Worm (Caenorhabditis elegans) whole organism, young adult: ENCODE measurements around the gene Y39A3CL.3.

Experiments used
- B0035.1 ChIP-seq: sonication (generic microtip); optimal IDR thresholded peaks from 2 replicates; lab custom pipeline; 2016; ENCODE audit warnings: missing genetic modification characterization, mild to moderate bottlenecking, missing compliant biosample characterization, missing genotype, missing genetic modification reagents
- C06A6.2 ChIP-seq: fragments of 200-800 bp; sonication (Bioruptor generic); conservative IDR thresholded peaks from 2 replicates; pipeline ENCODE4 v1.3.6; 2022; ENCODE audit warnings: missing genetic modification characterization, missing compliant biosample characterization
- F37B4.10 ChIP-seq: fragments of 200-800 bp; sonication (Bioruptor generic); IDR thresholded peaks from 2 replicates; pipeline ENCODE4 v1.3.6; 2022; ENCODE audit warnings: missing genetic modification characterization, missing compliant biosample characterization
- F39B2.1 ChIP-seq: fragments of 200-800 bp; sonication (Bioruptor generic); IDR thresholded peaks from 2 replicates; pipeline ENCODE4 v1.3.6; 2022; ENCODE audit warnings: missing genetic modification reagents, missing genetic modification characterization, missing compliant biosample characterization
- F52B5.7 ChIP-seq: sonication (generic microtip); optimal IDR thresholded peaks from 2 replicates; lab custom pipeline; 2016; ENCODE audit warnings: mild to moderate bottlenecking, missing genetic modification characterization, missing compliant biosample characterization
- F55B11.4 ChIP-seq: sonication (generic microtip); optimal IDR thresholded peaks from 2 replicates; lab custom pipeline; 2016; ENCODE audit warnings: missing compliant biosample characterization, missing genetic modification characterization, borderline replicate concordance; ENCODE audit not compliant: insufficient read depth
- F57A8.1 ChIP-seq: fragments of 200-800 bp; sonication (Bioruptor generic); optimal IDR thresholded peaks from 2 replicates; lab custom pipeline; 2018; ENCODE audit warnings: mild to moderate bottlenecking, missing genetic modification characterization, moderate library complexity, missing compliant biosample characterization
- K12H6.12 ChIP-seq: fragments of 200-800 bp; sonication (Bioruptor generic); optimal IDR thresholded peaks from 2 replicates; lab custom pipeline; 2018; ENCODE audit warnings: mild to moderate bottlenecking, missing genetic modification characterization, missing compliant biosample characterization
- Y79H2A.3 ChIP-seq: fragments of 200-800 bp; sonication (Bioruptor generic); conservative IDR thresholded peaks from 2 replicates; pipeline ENCODE4 v1.3.6; 2022; ENCODE audit warnings: missing genetic modification reagents, missing genetic modification characterization, missing compliant biosample characterization
- ZK185.1 ChIP-seq: sonication (generic microtip); optimal IDR thresholded peaks from 2 replicates; lab custom pipeline; 2016; ENCODE audit warnings: mild to moderate bottlenecking, missing genetic modification characterization, missing compliant biosample characterization; ENCODE audit not compliant: poor library complexity, severe bottlenecking
- atf-7 ChIP-seq: sonication (generic microtip); optimal IDR thresholded peaks from 2 replicates; lab custom pipeline; 2017; ENCODE audit warnings: mild to moderate bottlenecking, missing genetic modification characterization, missing compliant biosample characterization
- attf-5 ChIP-seq: fragments of 200-800 bp; sonication (Bioruptor generic); optimal IDR thresholded peaks from 2 replicates; lab custom pipeline; 2018; ENCODE audit warnings: mild to moderate bottlenecking, missing genetic modification characterization, missing compliant biosample characterization
- cebp-2 ChIP-seq: fragments of 200-800 bp; sonication (Bioruptor generic); IDR thresholded peaks from 2 replicates; pipeline ENCODE4 v1.3.6; 2022; ENCODE audit warnings: missing genetic modification characterization, missing compliant biosample characterization
- ceh-100 ChIP-seq: fragments of 200-800 bp; sonication (Bioruptor generic); IDR thresholded peaks from 2 replicates; pipeline ENCODE4 v1.3.6; 2022; ENCODE audit warnings: missing genetic modification reagents, missing genetic modification characterization, missing compliant biosample characterization
- ceh-27 ChIP-seq: fragments of 200-800 bp; sonication (Bioruptor generic); optimal IDR thresholded peaks from 2 replicates; lab custom pipeline; 2018; ENCODE audit warnings: mild to moderate bottlenecking, missing genetic modification characterization, moderate library complexity, missing compliant biosample characterization
- ceh-40 ChIP-seq: fragments of 200-800 bp; sonication (Bioruptor generic); IDR thresholded peaks from 2 replicates; pipeline ENCODE4 v1.3.6; 2022; ENCODE audit warnings: missing genetic modification characterization, missing compliant biosample characterization
- ceh-58 ChIP-seq: fragments of 200-800 bp; sonication (Bioruptor generic); IDR thresholded peaks from 2 replicates; pipeline ENCODE4 v1.3.6; 2022; ENCODE audit warnings: missing genetic modification characterization, missing compliant biosample characterization
- ceh-91 ChIP-seq: fragments of 200-800 bp; sonication (Bioruptor generic); IDR thresholded peaks from 2 replicates; pipeline ENCODE4 v1.3.6; 2022; ENCODE audit warnings: missing genetic modification reagents, missing genetic modification characterization, missing compliant biosample characterization
- die-1 ChIP-seq: sonication (generic microtip); optimal IDR thresholded peaks from 2 replicates; lab custom pipeline; 2016; ENCODE audit warnings: missing genotype, mild to moderate bottlenecking, missing genetic modification characterization, missing compliant biosample characterization
- dox-1 ChIP-seq: fragments of 200-800 bp; sonication (Bioruptor generic); IDR thresholded peaks from 2 replicates; pipeline ENCODE4 v1.3.6; 2022; ENCODE audit warnings: missing genetic modification reagents, missing genetic modification characterization, missing compliant biosample characterization
- dpff-1 ChIP-seq: sonication (generic microtip); optimal IDR thresholded peaks from 2 replicates; lab custom pipeline; 2017; ENCODE audit warnings: mild to moderate bottlenecking, missing genetic modification characterization, missing compliant biosample characterization
- efl-1 ChIP-seq: fragments of 150-350 bp; optimal IDR thresholded peaks from 2 replicates; lab custom pipeline; 2014; ENCODE audit warnings: missing biosample characterization, missing genetic modification reagents, missing genetic modification characterization
- hrde-1 ChIP-seq: sonication (generic microtip); optimal IDR thresholded peaks from 2 replicates; lab custom pipeline; 2016; ENCODE audit warnings: missing genetic modification characterization, mild to moderate bottlenecking, missing compliant biosample characterization, moderate library complexity, missing genotype, missing genetic modification reagents, borderline replicate concordance
- lag-1 ChIP-seq: fragments of 200-800 bp; sonication (Bioruptor generic); IDR thresholded peaks from 2 replicates; pipeline ENCODE4 v1.3.6; 2022; ENCODE audit warnings: missing genetic modification reagents, missing genetic modification characterization, missing compliant biosample characterization
- let-526 ChIP-seq: fragments of 200-800 bp; sonication (Bioruptor generic); IDR thresholded peaks from 2 replicates; pipeline ENCODE4 v1.3.6; 2022; ENCODE audit warnings: missing genetic modification reagents, missing genetic modification characterization, missing compliant biosample characterization
- lin-35 ChIP-seq, 3 experiments: fragments of 150-350 bp in 2 of 3; sonication (generic microtip) in 1 of 3; optimal IDR thresholded peaks; 2 replicates each; lab custom pipeline; 2014 to 2018; ENCODE audit warnings: missing biosample characterization in 3 of 3, missing genetic modification characterization in 3 of 3, missing genetic modification reagents in 3 of 3
- lin-54 ChIP-seq: fragments of 200-800 bp; sonication (Bioruptor generic); optimal IDR thresholded peaks from 2 replicates; lab custom pipeline; 2018; ENCODE audit warnings: mild to moderate bottlenecking, missing genetic modification characterization, missing compliant biosample characterization
- lsl-1 ChIP-seq: fragments of 200-800 bp; sonication (Bioruptor generic); optimal IDR thresholded peaks from 2 replicates; lab custom pipeline; 2018; ENCODE audit warnings: mild to moderate bottlenecking, missing genetic modification characterization, moderate library complexity, missing compliant biosample characterization
- nhr-80 ChIP-seq: sonication (generic microtip); optimal IDR thresholded peaks from 2 replicates; lab custom pipeline; 2016; ENCODE audit warnings: missing genetic modification characterization, missing compliant biosample characterization
- nhr-90 ChIP-seq: sonication (generic microtip); optimal IDR thresholded peaks from 2 replicates; lab custom pipeline; 2016; ENCODE audit warnings: missing genotype, mild to moderate bottlenecking, missing genetic modification characterization, missing compliant biosample characterization
- rec-8 ChIP-seq, 2 experiments: sonication (generic microtip); optimal IDR thresholded peaks; 2 replicates each; lab custom pipeline; 2016; ENCODE audit warnings: mild to moderate bottlenecking in 2 of 2, missing genetic modification characterization in 2 of 2, missing genetic modification reagents in 2 of 2, missing genotype in 2 of 2, missing biosample characterization in 1 of 2, missing compliant biosample characterization in 1 of 2, moderate library complexity in 1 of 2
- rpc-1 ChIP-seq, 2 experiments: fragments of 150-350 bp in 1 of 2; sonication (generic microtip) in 1 of 2; optimal IDR thresholded peaks; 2 replicates each; lab custom pipeline; 2014 to 2018; ENCODE audit warnings: missing biosample characterization in 1 of 2, missing genetic modification characterization in 1 of 2, missing genetic modification reagents in 1 of 2, missing genotype in 1 of 2
- sdz-38 ChIP-seq: sonication (generic microtip); optimal IDR thresholded peaks from 2 replicates; lab custom pipeline; 2016; ENCODE audit warnings: missing genotype, missing genetic modification characterization, missing compliant biosample characterization
- snpc-3.4 ChIP-seq: sonication (generic microtip); optimal IDR thresholded peaks from 2 replicates; lab custom pipeline; 2017; ENCODE audit warnings: missing genetic modification characterization, mild to moderate bottlenecking, missing compliant biosample characterization, antibody characterized with exemption, moderate library complexity, missing genotype, missing genetic modification reagents
- snpc-4 ChIP-seq, 5 experiments: fragments of 150-350 bp in 1 of 5; sonication (generic microtip) in 4 of 5; optimal IDR thresholded peaks; 2 replicates each; lab custom pipeline; 2014 to 2018; ENCODE audit warnings: missing genetic modification characterization in 5 of 5, missing biosample characterization in 3 of 5, antibody characterized with exemption in 2 of 5, mild to moderate bottlenecking in 2 of 5, missing compliant biosample characterization in 2 of 5, missing genotype in 2 of 5, moderate library complexity in 2 of 5, missing genetic modification reagents in 1 of 5
- sptf-2 ChIP-seq: fragments of 200-800 bp; sonication (Bioruptor generic); optimal IDR thresholded peaks from 2 replicates; lab custom pipeline; 2018; ENCODE audit warnings: mild to moderate bottlenecking, missing genetic modification characterization, missing compliant biosample characterization
- tbx-9 ChIP-seq: sonication (generic microtip); optimal IDR thresholded peaks from 2 replicates; lab custom pipeline; 2016; ENCODE audit warnings: borderline replicate concordance, missing genetic modification characterization, inconsistent platforms, missing compliant biosample characterization
- zfh-2 ChIP-seq: fragments of 200-800 bp; sonication (Bioruptor generic); conservative IDR thresholded peaks from 2 replicates; pipeline ENCODE4 v1.3.6; 2022; ENCODE audit warnings: missing genetic modification reagents, missing genetic modification characterization, missing compliant biosample characterization
- zim-3 ChIP-seq: sonication (generic microtip); optimal IDR thresholded peaks from 2 replicates; lab custom pipeline; 2017; ENCODE audit warnings: mild to moderate bottlenecking, missing genetic modification characterization, moderate library complexity, missing compliant biosample characterization
- ztf-28 ChIP-seq: fragments of 200-800 bp; sonication (Bioruptor generic); IDR thresholded peaks from 2 replicates; pipeline ENCODE4 v1.3.6; 2022; ENCODE audit warnings: missing genetic modification reagents, missing genetic modification characterization, missing compliant biosample characterization
- ztf-3 ChIP-seq: fragments of 200-800 bp; sonication (Bioruptor generic); optimal IDR thresholded peaks from 2 replicates; lab custom pipeline; 2018; ENCODE audit warnings: mild to moderate bottlenecking, missing genetic modification characterization, missing compliant biosample characterization

Gene Y39A3CL.3

ce11 chrIII:1777468-1777867 is at the start of gene Y39A3CL.3:
Y39A3CL.3 (plus strand) TSS chrIII:1777802.
- TF ChIP-seq efl-1 (GFP tag; lab: Kevin White, UChicago) = peak; percentile 26
- no peak for TF ChIP-seq nhr-80
- no peak for TF ChIP-seq hrde-1
- TF ChIP-seq dox-1 (GFP tag; lab: Robert Waterston, UW) = no peak
- no peak for TF ChIP-seq snpc-4 (GFP tag; optimal IDR thresholded peaks at IDR 0.05; lab: Kevin White, UChicago)
- TF ChIP-seq snpc-4 (tag; optimal IDR thresholded peaks at IDR 0.05; lab: Kevin White, UChicago) = no peak
- peak; percentile 62 for TF ChIP-seq lsl-1 (GFP tag; lab: Kevin White, UChicago)
- peak; percentile 35 for TF ChIP-seq lin-54 (GFP tag; lab: Kevin White, UChicago)
- no peak for TF ChIP-seq Y79H2A.3
- no peak for TF ChIP-seq cebp-2 (GFP tag; lab: Robert Waterston, UW)

DNA sequence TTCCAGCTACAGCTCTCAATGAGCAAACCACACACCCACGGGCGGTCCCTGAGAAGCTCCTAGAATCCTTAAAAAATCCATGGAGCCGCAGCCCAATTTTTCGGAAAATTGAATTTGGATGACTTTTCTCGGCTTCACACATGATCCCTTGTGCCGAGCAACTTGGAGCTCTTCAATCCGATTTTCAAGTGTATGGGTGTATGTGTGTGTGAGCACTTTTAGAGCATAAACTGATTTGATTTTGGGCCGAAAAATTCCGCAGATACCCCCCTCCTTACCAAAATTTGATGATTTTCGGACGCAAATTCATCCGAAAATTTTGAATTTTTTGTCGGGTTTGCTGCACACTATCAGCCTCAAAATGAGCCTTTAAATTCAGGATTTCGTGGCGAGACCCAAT is 45.8 kb upstream of the Y39A3CL.3 start:
- TF ChIP-seq F37B4.10 (GFP tag; lab: Robert Waterston, UW) = no peak
- TF ChIP-seq F39B2.1 (GFP tag; lab: Robert Waterston, UW) = no peak
- 0 out of 2 replicates have a peak, but pooled peaks have one; percentile 22 for TF ChIP-seq zfh-2
- TF ChIP-seq, all 124 proteins: peak for 1

DNA sequence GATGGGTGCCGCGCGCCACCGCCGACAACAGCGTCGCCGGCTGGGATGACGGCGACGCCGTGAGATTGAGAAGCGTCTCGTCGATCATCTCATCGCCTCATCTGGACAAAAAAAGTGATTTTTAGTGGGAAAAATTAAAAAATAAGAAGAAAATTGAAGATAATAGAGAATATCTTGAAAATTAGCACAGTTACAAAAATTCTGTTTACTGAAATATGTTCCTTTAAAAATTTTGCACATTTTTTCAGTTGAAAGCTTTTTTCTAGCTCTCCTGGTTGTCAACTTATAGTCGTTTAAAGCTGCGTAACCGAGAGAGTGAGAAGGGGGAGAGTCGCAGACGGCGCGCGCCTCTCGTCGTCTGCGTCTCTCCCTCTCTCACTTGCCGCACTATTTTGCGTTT is 44.6 kb upstream of the Y39A3CL.3 start, which contains the start of gene ser-4:
Gene ser-4 (minus strand): TSS at position 101 of the 400 bp plus-strand sequence.
- TF ChIP-seq die-1 (tag; lab: Kevin White, UChicago) (no peak), zfh-2 (peak; percentile 41; the same call in 1 of the 2 replicates)

- no peak for TF ChIP-seq tbx-9 (tag; lab: Kevin White, UChicago)
- TF ChIP-seq let-526 (GFP tag; lab: Robert Waterston, UW) = no peak
- TF ChIP-seq zim-3 (tag; lab: Kevin White, UChicago) = no peak
- TF ChIP-seq ztf-28 (GFP tag; lab: Robert Waterston, UW) = no peak
- TF ChIP-seq ceh-100 (GFP tag; lab: Robert Waterston, UW) = no peak
- no peak for TF ChIP-seq F55B11.4 (tag; lab: Kevin White, UChicago)
- TF ChIP-seq zfh-2 = no peak
- no peak for TF ChIP-seq rec-8 (tag; optimal IDR thresholded peaks at IDR 0.05; lab: Kevin White, UChicago)
- no peak for TF ChIP-seq atf-7 (tag; lab: Kevin White, UChicago)
- no peak for TF ChIP-seq snpc-3.4 (tag; lab: Kevin White, UChicago)
- TF ChIP-seq ZK185.1 (tag; lab: Kevin White, UChicago) = no peak
- no peak for TF ChIP-seq lin-35 (GFP tag; optimal IDR thresholded peaks at IDR 0.05; lab: Kevin White, UChicago)
- TF ChIP-seq K12H6.12 = no peak
- no peak for TF ChIP-seq snpc-4 (GFP tag; optimal IDR thresholded peaks at IDR 0.05; lab: Kevin White, UChicago)
- no peak for TF ChIP-seq snpc-4 (tag; optimal IDR thresholded peaks at IDR 0.05; lab: Kevin White, UChicago)
- no peak for TF ChIP-seq ceh-91 (GFP tag; lab: Robert Waterston, UW)
- TF ChIP-seq ceh-40 (GFP tag; lab: Robert Waterston, UW) = no peak
- TF ChIP-seq sdz-38 (tag; lab: Kevin White, UChicago) = no peak
- TF ChIP-seq nhr-90 (tag; lab: Kevin White, UChicago) = no peak
- no peak for TF ChIP-seq lag-1 (GFP tag; lab: Robert Waterston, UW)
Observed at ce11 chrIII:1733412-1733811, 44.2 kb upstream of the Y39A3CL.3 start.

DNA sequence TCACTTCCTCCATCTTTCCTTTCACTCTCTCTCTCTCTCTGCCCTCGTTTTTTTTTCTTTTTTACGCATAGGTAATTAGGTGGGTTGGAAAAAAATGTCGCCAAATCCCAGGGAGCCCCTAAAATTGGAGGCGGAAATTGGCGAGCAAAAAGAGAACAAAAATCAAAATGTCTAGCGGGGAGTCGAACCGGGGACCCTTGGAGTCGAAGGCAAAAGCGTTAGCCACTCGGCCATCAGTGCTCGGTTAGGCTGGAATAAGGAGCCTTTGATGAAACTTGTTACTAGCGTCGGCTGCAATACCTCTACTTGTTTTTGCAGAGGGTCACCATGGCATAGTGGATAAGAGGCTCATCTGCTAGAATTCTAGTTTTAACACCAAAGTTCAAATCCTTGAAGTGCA is 34.5 kb upstream of the Y39A3CL.3 start:
- TF ChIP-seq C06A6.2 = no peak
- no peak for TF ChIP-seq dpff-1 (tag; lab: Kevin White, UChicago)
- no peak for TF ChIP-seq ceh-58 (GFP tag; lab: Robert Waterston, UW)
- no peak for TF ChIP-seq ztf-3
- no peak for TF ChIP-seq B0035.1 (tag; lab: Kevin White, UChicago)
- TF ChIP-seq sptf-2 (GFP tag; lab: Kevin White, UChicago) = no peak
- no peak for TF ChIP-seq ceh-27
- peak; percentile 20 for TF ChIP-seq F57A8.1 (GFP tag; lab: Kevin White, UChicago)
- TF ChIP-seq rpc-1 (optimal IDR thresholded peaks at IDR 0.05; lab: Kevin White, UChicago) = peak; percentile 60
- peak; percentile 78 for TF ChIP-seq rpc-1 (tag; optimal IDR thresholded peaks at IDR 0.05; lab: Kevin White, UChicago)
- no peak for TF ChIP-seq F52B5.7 (tag; lab: Kevin White, UChicago)
- TF ChIP-seq atf-7 (tag; lab: Kevin White, UChicago) = no peak
- TF ChIP-seq attf-5 (GFP tag; lab: Kevin White, UChicago) = no peak
- TF ChIP-seq zfh-2 = peak; percentile 61
